Worm (Caenorhabditis elegans) whole organism, L1 larva: ENCODE data around the gene ptpn-22.
A peak's percentile ranks its signal among the peaks of the same experiment; 100 is the strongest.

Source experiments
- F16B12.6 ChIP-seq: fragments of 150-350 bp; optimal IDR thresholded peaks from 2 replicates; lab custom pipeline; 2014; ENCODE audit warnings: missing biosample characterization, missing genetic modification characterization
- aha-1 ChIP-seq: fragments of 150-350 bp; optimal IDR thresholded peaks from 2 replicates; lab custom pipeline; 2014; ENCODE audit warnings: missing biosample characterization, missing genetic modification characterization
- alr-1 ChIP-seq: fragments of 200-800 bp; sonication (Bioruptor generic); optimal IDR thresholded peaks from 2 replicates; lab custom pipeline; 2018; ENCODE audit warnings: borderline replicate concordance, mild to moderate bottlenecking, missing genetic modification characterization, missing compliant biosample characterization
- ama-1 ChIP-seq: fragments of 150-350 bp; optimal IDR thresholded peaks from 2 replicates; lab custom pipeline; 2014
- ceh-8 ChIP-seq: fragments of 200-800 bp; sonication (Bioruptor generic); optimal IDR thresholded peaks from 2 replicates; lab custom pipeline; 2018; ENCODE audit warnings: mild to moderate bottlenecking, missing genetic modification characterization, moderate library complexity, missing compliant biosample characterization
- ceh-82 ChIP-seq, 3 experiments: fragments of 150-350 bp in 1 of 3; sonication (generic microtip) in 2 of 3; optimal IDR thresholded peaks; 2 replicates each; lab custom pipeline; 2014 to 2017; ENCODE audit warnings: missing biosample characterization in 3 of 3, missing genetic modification characterization in 3 of 3
- ceh-90 ChIP-seq: sonication (generic microtip); optimal IDR thresholded peaks from 2 replicates; lab custom pipeline; 2016; ENCODE audit warnings: missing genetic modification characterization, missing compliant biosample characterization
- ces-1 ChIP-seq: fragments of 150-350 bp; optimal IDR thresholded peaks from 2 replicates; lab custom pipeline; 2014; ENCODE audit warnings: missing biosample characterization, missing genetic modification reagents, missing genetic modification characterization
- dsc-1 ChIP-seq: sonication (generic microtip); optimal IDR thresholded peaks from 2 replicates; lab custom pipeline; 2016; ENCODE audit warnings: mild to moderate bottlenecking, missing genetic modification characterization, missing compliant biosample characterization
- efl-1 ChIP-seq, 4 experiments: fragments of 150-350 bp; optimal IDR thresholded peaks in 3 of 4; peaks in 1 of 4; 1 replicate in 1 of 4; 2 replicates in 3 of 4; lab custom pipeline; 2014; ENCODE audit warnings: missing biosample characterization in 2 of 4, missing genetic modification characterization in 2 of 4, missing genetic modification reagents in 2 of 4
- egl-13 ChIP-seq: sonication (generic microtip); optimal IDR thresholded peaks from 2 replicates; lab custom pipeline; 2016; ENCODE audit warnings: missing genotype, missing genetic modification reagents, missing genetic modification characterization, missing compliant biosample characterization
- elt-2 ChIP-seq: sonication (generic microtip); optimal IDR thresholded peaks from 2 replicates; lab custom pipeline; 2016; ENCODE audit warnings: missing genetic modification characterization, mild to moderate bottlenecking, inconsistent platforms, missing compliant biosample characterization, missing genetic modification reagents
- fos-1 ChIP-seq: fragments of 150-350 bp; optimal IDR thresholded peaks from 2 replicates; lab custom pipeline; 2014; ENCODE audit warnings: missing biosample characterization, missing genetic modification characterization
- hlh-4 ChIP-seq: sonication (generic microtip); optimal IDR thresholded peaks from 2 replicates; lab custom pipeline; 2016; ENCODE audit warnings: mild to moderate bottlenecking, missing genetic modification characterization, missing compliant biosample characterization
- hpl-2 ChIP-seq: fragments of 150-350 bp; optimal IDR thresholded peaks from 2 replicates; lab custom pipeline; 2014; ENCODE audit warnings: missing biosample characterization, missing genetic modification reagents, missing genetic modification characterization
- isw-1 ChIP-seq: fragments of 200-800 bp; sonication (Bioruptor generic); IDR thresholded peaks from 2 replicates; pipeline ENCODE4 v1.3.6; 2022; ENCODE audit warnings: missing genetic modification characterization, missing compliant biosample characterization
- lin-15B ChIP-seq: fragments of 150-350 bp; sonication (generic microtip); optimal IDR thresholded peaks from 3 replicates; lab custom pipeline; 2014; ENCODE audit warnings: missing biosample characterization, missing genetic modification characterization
- lir-3 ChIP-seq: sonication (generic microtip); optimal IDR thresholded peaks from 2 replicates; lab custom pipeline; 2016; ENCODE audit warnings: mild to moderate bottlenecking, missing genetic modification characterization, moderate library complexity, missing compliant biosample characterization; ENCODE audit not compliant: poor library complexity
- mef-2 ChIP-seq: fragments of 150-350 bp; optimal IDR thresholded peaks from 2 replicates; lab custom pipeline; 2014; ENCODE audit warnings: missing biosample characterization, missing genetic modification characterization
- mep-1 ChIP-seq: fragments of 150-350 bp; optimal IDR thresholded peaks from 2 replicates; lab custom pipeline; 2014; ENCODE audit warnings: missing biosample characterization, missing genetic modification characterization
- nhr-11 ChIP-seq: fragments of 150-350 bp; optimal IDR thresholded peaks from 2 replicates; lab custom pipeline; 2014; ENCODE audit warnings: missing biosample characterization, missing genetic modification characterization
- nhr-12 ChIP-seq: sonication (generic microtip); optimal IDR thresholded peaks from 2 replicates; lab custom pipeline; 2017; ENCODE audit warnings: missing biosample characterization, missing genetic modification characterization
- nhr-28 ChIP-seq: fragments of 150-350 bp; optimal IDR thresholded peaks from 2 replicates; lab custom pipeline; 2014; ENCODE audit warnings: missing biosample characterization, missing genetic modification characterization
- nhr-71 ChIP-seq: sonication (generic microtip); optimal IDR thresholded peaks from 2 replicates; lab custom pipeline; 2016; ENCODE audit warnings: mild to moderate bottlenecking, missing genetic modification characterization, moderate library complexity, missing compliant biosample characterization
- nhr-76 ChIP-seq: sonication (generic microtip); optimal IDR thresholded peaks from 2 replicates; lab custom pipeline; 2017; ENCODE audit warnings: missing biosample characterization, missing genetic modification characterization
- nhr-77 ChIP-seq: fragments of 150-350 bp; optimal IDR thresholded peaks from 2 replicates; lab custom pipeline; 2014; ENCODE audit warnings: missing biosample characterization, missing genetic modification characterization
- nhr-85 ChIP-seq: sonication (generic microtip); peaks from one replicate; lab custom pipeline; 2016; ENCODE audit warnings: missing genetic modification characterization, inconsistent platforms, missing compliant biosample characterization
- pag-3 ChIP-seq: sonication (generic microtip); optimal IDR thresholded peaks from 2 replicates; lab custom pipeline; 2017; ENCODE audit warnings: missing genetic modification characterization, mild to moderate bottlenecking, missing compliant biosample characterization, antibody characterized with exemption, borderline replicate concordance; ENCODE audit not compliant: insufficient read depth
- pax-3 ChIP-seq: fragments of 200-800 bp; sonication (Bioruptor generic); optimal IDR thresholded peaks from 2 replicates; lab custom pipeline; 2018; ENCODE audit warnings: mild to moderate bottlenecking, missing genetic modification characterization, moderate library complexity, missing compliant biosample characterization
- sup-37 ChIP-seq: fragments of 200-800 bp; sonication (Bioruptor generic); optimal IDR thresholded peaks from 2 replicates; lab custom pipeline; 2018; ENCODE audit warnings: mild to moderate bottlenecking, missing genetic modification characterization, missing compliant biosample characterization
- tbx-2 ChIP-seq: sonication (generic microtip); optimal IDR thresholded peaks from 2 replicates; lab custom pipeline; 2016; ENCODE audit warnings: missing genetic modification characterization, missing compliant biosample characterization
- tlp-1 ChIP-seq: fragments of 150-350 bp; optimal IDR thresholded peaks from 2 replicates; lab custom pipeline; 2014; ENCODE audit warnings: missing biosample characterization, missing genetic modification characterization
- xbp-1 ChIP-seq: sonication (generic microtip); optimal IDR thresholded peaks from 2 replicates; lab custom pipeline; 2016; ENCODE audit warnings: missing genetic modification characterization, missing compliant biosample characterization
- zip-4 ChIP-seq: fragments of 200-800 bp; sonication (Bioruptor generic); optimal IDR thresholded peaks from 2 replicates; lab custom pipeline; 2018; ENCODE audit warnings: mild to moderate bottlenecking, missing genetic modification characterization, moderate library complexity, missing compliant biosample characterization

ptpn-22 gene

DNA sequence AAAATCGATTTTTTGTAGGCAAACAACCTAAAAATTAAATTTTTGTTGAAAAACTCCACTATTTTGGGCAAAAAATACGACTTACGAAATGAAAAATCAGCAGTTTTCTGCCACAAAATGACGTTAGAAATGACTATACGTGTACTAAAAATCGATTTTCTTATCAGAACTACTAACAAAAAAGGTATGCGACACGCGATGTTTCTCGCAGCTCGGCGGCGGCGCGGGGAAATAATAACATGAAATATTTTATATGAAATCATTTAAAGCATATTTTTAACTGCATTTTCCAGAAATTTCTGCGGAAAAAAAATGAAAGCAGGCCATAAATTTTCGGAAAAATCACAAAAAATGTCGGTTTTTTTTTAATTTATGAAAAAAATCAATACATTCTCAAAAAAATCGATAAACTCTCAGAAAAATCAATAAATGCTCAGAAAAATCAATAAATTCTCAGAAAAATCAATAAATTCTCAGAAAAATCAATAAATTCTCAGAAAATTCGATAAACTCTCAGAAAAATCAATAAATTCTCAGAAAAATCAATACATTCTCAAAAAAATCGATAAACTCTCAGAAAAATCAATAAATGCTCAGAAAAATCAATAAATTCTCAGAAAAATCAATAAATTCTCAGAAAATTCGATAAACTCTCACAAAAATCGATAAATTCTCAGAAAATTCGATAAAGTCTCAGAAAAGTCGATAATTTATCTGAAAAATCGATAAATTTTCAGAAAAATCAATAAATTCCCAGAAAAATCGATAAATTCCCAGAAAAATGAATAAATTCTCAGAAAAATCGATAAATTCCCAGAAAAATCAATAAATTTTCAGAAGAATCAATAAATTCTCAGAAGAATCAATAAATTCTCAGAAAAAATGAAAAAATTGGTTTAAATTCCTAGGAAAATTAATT, at the start of gene ptpn-22:
Gene ptpn-22, minus strand, starts transcription at position 158 of the 919 bp plus-strand sequence.
- TF ChIP-seq nhr-76 (no peak), nhr-85 (peak; percentile 5), elt-2 (no peak), alr-1 (no peak)

DNA sequence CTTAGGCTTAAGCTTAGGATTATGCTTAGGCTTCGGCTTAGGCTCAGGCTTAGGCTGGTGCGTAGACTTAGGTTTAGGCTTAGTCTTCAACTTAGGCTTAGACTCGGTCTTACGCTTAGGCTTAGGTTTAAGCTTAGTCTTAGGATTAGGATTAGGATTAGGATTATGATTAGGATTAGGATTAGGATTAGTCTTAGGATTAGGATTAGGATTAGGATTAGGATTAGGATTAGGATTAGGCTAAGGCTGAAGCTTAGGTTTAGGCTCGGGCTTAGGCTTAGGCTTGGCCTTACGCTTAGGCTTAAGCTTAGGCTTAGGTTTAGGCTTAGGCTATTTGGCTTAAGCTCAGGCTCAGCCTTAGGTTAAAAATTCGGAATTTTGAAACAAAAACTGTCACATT, 45.1 kb upstream of the ptpn-22 start:
- no peak for TF ChIP-seq ama-1
- TF ChIP-seq hpl-2 = no peak
- no peak for TF ChIP-seq pag-3 (tag; lab: Kevin White, UChicago)
- TF ChIP-seq tlp-1 (tag; lab: Kevin White, UChicago) = no peak
- no peak for TF ChIP-seq fos-1 (tag; lab: Kevin White, UChicago)
- TF ChIP-seq ceh-82 (tag; optimal IDR thresholded peaks at IDR 0.05; lab: Kevin White, UChicago) = no peak
- TF ChIP-seq mep-1 (tag; lab: Kevin White, UChicago) = no peak
- TF ChIP-seq aha-1 (tag; lab: Kevin White, UChicago) = no peak
- TF ChIP-seq nhr-28 (tag; lab: Kevin White, UChicago) = no peak
- no peak for TF ChIP-seq tbx-2 (tag; lab: Kevin White, UChicago)
- TF ChIP-seq nhr-76 = no peak
- TF ChIP-seq zip-4 (GFP tag; lab: Kevin White, UChicago) = no peak
- TF ChIP-seq nhr-71 (tag; lab: Kevin White, UChicago) = no peak

DNA sequence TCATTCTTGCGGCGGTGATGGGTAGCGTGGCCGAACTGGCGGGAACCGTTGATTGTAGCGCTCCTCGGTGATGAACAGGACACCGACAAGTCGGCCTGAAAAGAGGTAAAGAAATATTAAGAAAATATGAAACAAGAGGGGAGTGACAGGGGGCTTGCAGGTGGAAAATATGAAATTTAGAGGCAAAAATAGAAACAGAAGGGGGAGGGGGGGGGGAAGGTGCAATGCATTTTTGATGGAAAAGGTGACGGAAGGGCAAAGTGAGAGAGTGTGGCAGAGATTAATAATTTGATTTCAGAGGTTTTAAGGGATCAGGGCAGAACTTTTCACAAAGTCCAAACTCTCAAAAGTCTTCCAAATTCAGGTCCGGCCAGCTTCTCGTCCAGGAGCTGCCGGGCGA, 41.5 kb upstream of the ptpn-22 start, which contains the start of gene frpr-19:
Gene frpr-19, minus strand, starts transcription at position 101 of the 400 bp plus-strand sequence.
- TF ChIP-seq lin-15B (tag; lab: Kevin White, UChicago) (no peak), aha-1 (tag; lab: Kevin White, UChicago) (no peak), nhr-28 (tag; lab: Kevin White, UChicago) (no peak), nhr-12 (tag; lab: Kevin White, UChicago) (no peak), tlp-1 (tag; lab: Kevin White, UChicago) (no peak), sup-37 (no peak), ces-1 (GFP tag; lab: Kevin White, UChicago) (no peak), ceh-8 (GFP tag; lab: Kevin White, UChicago) (no peak), F16B12.6 (tag; lab: Kevin White, UChicago) (no peak), ceh-82 (tag; optimal IDR thresholded peaks at IDR 0.05; lab: Kevin White, UChicago) (no peak), egl-13 (no peak), mef-2 (tag; lab: Kevin White, UChicago) (no peak), nhr-85 (no peak), nhr-77 (tag; lab: Kevin White, UChicago) (no peak), pax-3 (no peak), dsc-1 (tag; lab: Kevin White, UChicago) (no peak), xbp-1 (tag; lab: Kevin White, UChicago) (no peak), ceh-90 (tag; lab: Kevin White, UChicago) (no peak), nhr-76 (no peak)

DNA sequence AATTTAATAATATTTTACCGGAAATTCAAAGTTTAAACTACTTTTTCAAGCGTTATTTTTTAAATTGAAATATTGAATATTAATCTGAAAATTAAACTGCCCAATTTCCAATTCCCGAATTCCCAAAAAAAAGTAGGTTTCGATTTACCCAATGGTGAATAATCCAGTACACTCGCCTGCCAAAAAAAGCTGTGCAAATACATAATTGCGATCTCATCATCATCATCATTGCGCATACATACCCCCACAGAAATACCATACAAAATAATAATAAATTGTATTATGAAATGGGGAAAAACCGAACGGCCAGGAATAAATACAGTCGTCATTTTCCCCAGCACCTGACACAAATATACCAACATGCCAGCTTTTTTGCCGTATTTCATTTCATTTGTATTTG, 31.8 kb upstream of the ptpn-22 start, which contains the start of gene Y41D4A.1:
Gene Y41D4A.1, plus strand, starts transcription at position 301 of the 400 bp plus-strand sequence.
- TF ChIP-seq isw-1 (GFP tag; lab: Robert Waterston, UW) (no peak), hlh-4 (no peak), alr-1 (no peak), nhr-11 (no peak), lir-3 (no peak), efl-1 (optimal IDR thresholded peaks at IDR 0.05; lab: Kevin White, UChicago) (no peak), efl-1 (GFP tag; optimal IDR thresholded peaks at IDR 0.05 in 1 of 2; lab: Kevin White, UChicago) (peak in 1 of 2 experiments; percentile 9)
